Worm (Caenorhabditis elegans): ENCODE results near the gene sip-1.

The sip-1 gene

ce11 chrIII:10464455-10464854, 42.1 kb downstream of the sip-1 start:
- TF ChIP-seq ceh-34 (tag; optimal IDR thresholded peaks at IDR 0.05), result no peak
- no peak for TF ChIP-seq Y22D7AL.16 (tag; optimal IDR thresholded peaks at IDR 0.05)
- no peak for TF ChIP-seq pat-9 (tag; optimal IDR thresholded peaks at IDR 0.05)
- no peak for TF ChIP-seq C08G9.2 (tag; optimal IDR thresholded peaks at IDR 0.05)
- no peak for TF ChIP-seq ztf-16 (tag; optimal IDR thresholded peaks at IDR 0.05)
- no peak for TF ChIP-seq ceh-19 (GFP tag; optimal IDR thresholded peaks at IDR 0.05)
- no peak for TF ChIP-seq mec-3 (tag; optimal IDR thresholded peaks at IDR 0.05; ENCODE audit: borderline replicate concordance)
- no peak for TF ChIP-seq ceh-18 (tag; optimal IDR thresholded peaks at IDR 0.05)
- no peak for TF ChIP-seq ceh-22 (tag; optimal IDR thresholded peaks at IDR 0.05)

ce11 chrIII:10463653-10464052, 42.9 kb downstream of the sip-1 start:
- TF ChIP-seq nfya-1 (tag; optimal IDR thresholded peaks at IDR 0.05) (peak; percentile 31), sox-4 (tag; optimal IDR thresholded peaks at IDR 0.05) (no peak), ceh-18 (tag; optimal IDR thresholded peaks at IDR 0.05) (peak; percentile 8), F13H6.1 (tag; optimal IDR thresholded peaks at IDR 0.05) (no peak)

DNA sequence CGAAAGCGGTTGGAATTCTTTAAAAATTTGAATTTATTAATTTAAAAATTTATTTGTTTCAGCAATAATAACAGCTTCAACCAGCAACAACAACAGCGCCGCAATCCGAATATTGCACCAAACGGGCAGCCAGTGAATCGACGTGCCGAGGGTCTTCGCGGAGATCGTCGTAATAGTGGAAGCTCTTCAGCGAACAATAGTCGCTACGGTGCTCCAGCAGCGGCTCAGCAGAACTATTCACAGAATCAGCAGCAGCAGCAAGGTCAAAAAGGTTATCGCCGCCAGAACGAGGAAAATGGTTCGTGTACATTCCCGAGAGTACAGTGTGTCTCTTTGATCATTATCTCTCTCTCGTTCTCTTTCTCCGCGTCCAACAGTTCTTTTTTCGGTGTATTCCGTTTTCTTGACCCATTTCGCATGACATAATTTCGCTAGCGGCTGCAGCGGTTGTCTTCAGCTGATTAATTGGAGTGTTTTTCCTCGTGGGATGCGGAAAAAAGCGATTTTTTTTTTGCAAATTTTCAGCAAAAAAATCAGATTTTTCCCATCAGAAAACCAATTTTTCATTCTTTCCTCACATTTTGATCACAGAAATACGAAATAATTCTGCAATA, 43.6 kb downstream of the sip-1 start:
- no peak for TF ChIP-seq C08G9.2 (tag; optimal IDR thresholded peaks at IDR 0.05)
- TF ChIP-seq ceh-22 (tag; optimal IDR thresholded peaks at IDR 0.05), result no peak
- no peak for TF ChIP-seq nhr-11 (tag; optimal IDR thresholded peaks at IDR 0.05)
- no peak for TF ChIP-seq ceh-9 (tag; optimal IDR thresholded peaks at IDR 0.05)
- no peak for TF ChIP-seq mec-3 (tag; optimal IDR thresholded peaks at IDR 0.05; ENCODE audit: borderline replicate concordance)
- no peak for TF ChIP-seq pag-3 (tag; optimal IDR thresholded peaks at IDR 0.05; ENCODE audit: borderline replicate concordance)
- no peak for TF ChIP-seq tbx-7 (tag; optimal IDR thresholded peaks at IDR 0.05)
- no peak for TF ChIP-seq ceh-14 (tag; optimal IDR thresholded peaks at IDR 0.05)
- TF ChIP-seq hlh-30 (tag; optimal IDR thresholded peaks at IDR 0.05; ENCODE audit: insufficient read depth), result no peak
- TF ChIP-seq pqm-1 (tag; optimal IDR thresholded peaks at IDR 0.05), result no peak
- no peak for TF ChIP-seq ceh-48 (tag; optimal IDR thresholded peaks at IDR 0.05)
- no peak for TF ChIP-seq unc-3 (GFP tag; conservative IDR thresholded peaks at IDR 0.05)
- TF ChIP-seq unc-3 (tag; optimal IDR thresholded peaks at IDR 0.05), result no peak
- no peak for TF ChIP-seq hlh-13 (GFP tag; optimal IDR thresholded peaks at IDR 0.05)
- no peak for TF ChIP-seq ttx-3 (tag; optimal IDR thresholded peaks at IDR 0.05)
- no peak for TF ChIP-seq ceh-45 (GFP tag; IDR thresholded peaks at IDR 0.05)
- TF ChIP-seq sdc-2 (tag; optimal IDR thresholded peaks at IDR 0.05), result no peak
- TF ChIP-seq elt-2 (tag; optimal IDR thresholded peaks at IDR 0.05), result no peak
- no peak for TF ChIP-seq ceh-30 (tag; optimal IDR thresholded peaks at IDR 0.05)

- peak; percentile 95 for TF ChIP-seq C08G9.2 (tag; optimal IDR thresholded peaks at IDR 0.05)
- peak; percentile 78 for TF ChIP-seq dve-1 (tag; optimal IDR thresholded peaks at IDR 0.05)
- peak; percentile 96 for TF ChIP-seq mec-3 (tag; optimal IDR thresholded peaks at IDR 0.05; ENCODE audit: borderline replicate concordance)
- peak; percentile 98 for TF ChIP-seq gmeb-2 (tag; optimal IDR thresholded peaks at IDR 0.05)
- TF ChIP-seq fkh-6 (tag; optimal IDR thresholded peaks at IDR 0.05), result peak; percentile 95
- peak; percentile 87 for TF ChIP-seq ceh-9 (tag; optimal IDR thresholded peaks at IDR 0.05)
- TF ChIP-seq sox-4 (tag; optimal IDR thresholded peaks at IDR 0.05), result peak; percentile 99
- peak; percentile 98 for TF ChIP-seq pat-9 (tag; optimal IDR thresholded peaks at IDR 0.05)
- TF ChIP-seq odd-2 (tag; optimal IDR thresholded peaks at IDR 0.05), result peak; percentile 92
- TF ChIP-seq C38D4.7 (GFP tag; optimal IDR thresholded peaks at IDR 0.05), result peak; percentile 95
- peak; percentile 97 for TF ChIP-seq ceh-48 (tag; optimal IDR thresholded peaks at IDR 0.05)
- TF ChIP-seq tbx-7 (tag; optimal IDR thresholded peaks at IDR 0.05), result peak; percentile 90
- peak; percentile 97 for TF ChIP-seq F13H6.1 (tag; optimal IDR thresholded peaks at IDR 0.05)
- TF ChIP-seq unc-86 (tag; optimal IDR thresholded peaks at IDR 0.05), result peak; percentile 98
- TF ChIP-seq pqm-1 (tag; optimal IDR thresholded peaks at IDR 0.05), result peak; percentile 92
- peak; percentile 94 for TF ChIP-seq lin-11 (tag; optimal IDR thresholded peaks at IDR 0.05)
- TF ChIP-seq eyg-1 (tag; optimal IDR thresholded peaks at IDR 0.05), result peak; percentile 98
- peak; percentile 97 for TF ChIP-seq ceh-6 (GFP tag; optimal IDR thresholded peaks at IDR 0.05)
- peak; percentile 97 for TF ChIP-seq T23F11.4 (GFP tag; optimal IDR thresholded peaks at IDR 0.05)
- TF ChIP-seq hlh-15 (tag; optimal IDR thresholded peaks at IDR 0.05), result peak; percentile 96
- TF ChIP-seq hlh-30 (tag; optimal IDR thresholded peaks at IDR 0.05; ENCODE audit: insufficient read depth), result peak; percentile 74
- TF ChIP-seq ceh-18 (tag; optimal IDR thresholded peaks at IDR 0.05), result peak; percentile 94
- peak; percentile 89 for TF ChIP-seq npax-4 (tag; optimal IDR thresholded peaks at IDR 0.05)
- TF ChIP-seq pag-3 (tag; optimal IDR thresholded peaks at IDR 0.05; ENCODE audit: borderline replicate concordance), result peak; percentile 97
- peak; percentile 98 for TF ChIP-seq ceh-30 (tag; optimal IDR thresholded peaks at IDR 0.05)
- TF ChIP-seq K09A11.1 (tag; optimal IDR thresholded peaks at IDR 0.05; ENCODE audit: insufficient read depth), result peak; percentile 98
- peak; percentile 93 for TF ChIP-seq che-1 (tag; optimal IDR thresholded peaks at IDR 0.05)
- peak; percentile 86 for TF ChIP-seq ets-4 (tag; optimal IDR thresholded peaks at IDR 0.05)
- peak; percentile 93 for TF ChIP-seq Y22D7AL.16 (tag; optimal IDR thresholded peaks at IDR 0.05)
Measured at ce11 chrIII:10461164-10461546, 45.4 kb downstream of the sip-1 start, which contains the start of gene atx-2. atx-2 (plus strand) TSS chrIII:10461389.

All from whole organism, late embryonic.